Fruit fly (Drosophila melanogaster) Kc167 (cell line): ENCODE results near the gene CG46513.
"Not testable (repeated sequence)": the region's sequence is repeated elsewhere in the genome, so short reads cannot be mapped to it uniquely, and the experiment has no call there.

Experiments
- Myc ChIP-seq: fragments of >200 bp; optimal IDR thresholded peaks from 2 replicates; lab custom pipeline; 2017; ENCODE audit warnings: missing external identifiers
- Sin3A ChIP-seq: fragments of >200 bp; optimal IDR thresholded peaks from 2 replicates; lab custom pipeline; 2018; ENCODE audit warnings: missing external identifiers
- h ChIP-seq: fragments of >200 bp; optimal IDR thresholded peaks from 3 replicates; lab custom pipeline; 2018; ENCODE audit warnings: missing external identifiers
- insv ChIP-seq: fragments of >200 bp; optimal IDR thresholded peaks from 3 replicates; lab custom pipeline; 2018; ENCODE audit warnings: missing external identifiers
- psq ChIP-seq: fragments of >200 bp; optimal IDR thresholded peaks from 2 replicates; lab custom pipeline; 2017; ENCODE audit warnings: missing external identifiers
- ttk ChIP-seq: sonication (Bioruptor generic); optimal IDR thresholded peaks from 2 replicates; lab custom pipeline; 2017; ENCODE audit warnings: missing external identifiers

- not testable (repeated sequence) for TF ChIP-seq h (lab: Kevin White, UChicago); Sin3A (lab: Kevin White, UChicago); Myc; insv; ttk (lab: Kevin White, UChicago); psq (lab: Kevin White, UChicago)
Measured at dm6 chrX:22212028-22212427, 20.0 kb downstream of the CG46513 start, which contains the start of gene CG46516.
